Worm (Caenorhabditis elegans) whole organism, young adult: ENCODE results near the gene polq-1.

Experiments
- F57C9.4 ChIP-seq: sonication (generic microtip); optimal IDR thresholded peaks from 2 replicates; lab custom pipeline; 2017; ENCODE audit warnings: mild to moderate bottlenecking, missing genetic modification characterization, missing compliant biosample characterization
- ama-1 ChIP-seq, 3 experiments: fragments of 150-350 bp in 1 of 3; sonication (generic microtip) in 2 of 3; optimal IDR thresholded peaks; 2 replicates each; lab custom pipeline; 2014 to 2018; ENCODE audit warnings: missing biosample characterization in 2 of 3, missing genetic modification characterization in 2 of 3, missing genetic modification reagents in 2 of 3
- ceh-79 ChIP-seq: sonication (generic microtip); optimal IDR thresholded peaks from 2 replicates; lab custom pipeline; 2017; ENCODE audit warnings: mild to moderate bottlenecking, missing genetic modification characterization, missing compliant biosample characterization
- efl-1 ChIP-seq: fragments of 150-350 bp; optimal IDR thresholded peaks from 2 replicates; lab custom pipeline; 2014; ENCODE audit warnings: missing biosample characterization, missing genetic modification reagents, missing genetic modification characterization
- fkh-3 ChIP-seq: sonication (generic microtip); optimal IDR thresholded peaks from 2 replicates; lab custom pipeline; 2016; ENCODE audit warnings: mild to moderate bottlenecking, missing genetic modification characterization, missing compliant biosample characterization
- lsl-1 ChIP-seq: fragments of 200-800 bp; sonication (Bioruptor generic); optimal IDR thresholded peaks from 2 replicates; lab custom pipeline; 2018; ENCODE audit warnings: mild to moderate bottlenecking, missing genetic modification characterization, moderate library complexity, missing compliant biosample characterization
- lsy-27 ChIP-seq: sonication (generic microtip); optimal IDR thresholded peaks from 2 replicates; lab custom pipeline; 2017; ENCODE audit warnings: missing genetic modification characterization, mild to moderate bottlenecking, missing compliant biosample characterization, antibody characterized with exemption, missing genotype, borderline replicate concordance; ENCODE audit not compliant: insufficient read depth
- mxl-1 ChIP-seq: sonication (generic microtip); optimal IDR thresholded peaks from 2 replicates; lab custom pipeline; 2016; ENCODE audit warnings: missing genetic modification characterization, missing compliant biosample characterization
- snpc-4 ChIP-seq, 5 experiments: fragments of 150-350 bp in 1 of 5; sonication (generic microtip) in 4 of 5; optimal IDR thresholded peaks; 2 replicates each; lab custom pipeline; 2014 to 2018; ENCODE audit warnings: missing genetic modification characterization in 5 of 5, missing biosample characterization in 3 of 5, antibody characterized with exemption in 2 of 5, mild to moderate bottlenecking in 2 of 5, missing compliant biosample characterization in 2 of 5, missing genotype in 2 of 5, moderate library complexity in 2 of 5, missing genetic modification reagents in 1 of 5
- unc-62 ChIP-seq: fragments of 150-350 bp; optimal IDR thresholded peaks from 2 replicates; lab custom pipeline; 2014; ENCODE audit warnings: missing biosample characterization, missing genetic modification reagents, missing genetic modification characterization
- xnd-1 ChIP-seq: sonication (generic microtip); optimal IDR thresholded peaks from 2 replicates; lab custom pipeline; 2016; ENCODE audit warnings: missing genotype, missing genetic modification reagents, missing genetic modification characterization, missing compliant biosample characterization
- zim-3 ChIP-seq: sonication (generic microtip); optimal IDR thresholded peaks from 2 replicates; lab custom pipeline; 2017; ENCODE audit warnings: mild to moderate bottlenecking, missing genetic modification characterization, moderate library complexity, missing compliant biosample characterization
- ztf-25 ChIP-seq: fragments of 200-800 bp; sonication (Bioruptor generic); IDR thresholded peaks from 2 replicates; pipeline ENCODE4 v1.3.6; 2022; ENCODE audit warnings: missing genetic modification reagents, missing genetic modification characterization, missing compliant biosample characterization

- no peak for TF ChIP-seq mxl-1
- TF ChIP-seq xnd-1 (tag; lab: Kevin White, UChicago): no peak
- TF ChIP-seq fkh-3 (tag; lab: Kevin White, UChicago): no peak
- no peak for TF ChIP-seq snpc-4 (GFP tag; optimal IDR thresholded peaks at IDR 0.05; lab: Kevin White, UChicago)
- TF ChIP-seq snpc-4 (tag; optimal IDR thresholded peaks at IDR 0.05; lab: Kevin White, UChicago): no peak
- no peak for TF ChIP-seq efl-1 (GFP tag; lab: Kevin White, UChicago)
- no peak for TF ChIP-seq ceh-79 (tag; lab: Kevin White, UChicago)
- TF ChIP-seq ztf-25: no peak
- no peak for TF ChIP-seq lsy-27 (tag; lab: Kevin White, UChicago)
- no peak for TF ChIP-seq ama-1 (optimal IDR thresholded peaks at IDR 0.05; lab: Kevin White, UChicago)
- no peak for TF ChIP-seq ama-1 (GFP tag; optimal IDR thresholded peaks at IDR 0.05; lab: Kevin White, UChicago)
- TF ChIP-seq F57C9.4 (tag; lab: Kevin White, UChicago): no peak
- TF ChIP-seq lsl-1 (GFP tag; lab: Kevin White, UChicago): no peak
- TF ChIP-seq unc-62 (GFP tag; lab: Kevin White, UChicago): no peak
- no peak for TF ChIP-seq zim-3 (tag; lab: Kevin White, UChicago)
These were observed 47.8 kb downstream of the polq-1 start, which contains the start of gene ida-1 for ce11 chrIII:5755204-5755603.
